Worm (Caenorhabditis elegans) whole organism, mixed stage, embryonic: ENCODE measurements around the gene C53C11.1.

ENCODE experiments used
- lin-13 ChIP-seq: fragments of 150-350 bp; optimal IDR thresholded peaks from 2 replicates; lab custom pipeline; 2014; ENCODE audit warnings: missing biosample characterization, missing genetic modification characterization
- lsy-2 ChIP-seq: fragments of 150-350 bp; optimal IDR thresholded peaks from 2 replicates; lab custom pipeline; 2014; ENCODE audit warnings: missing biosample characterization, missing genetic modification characterization
- nhr-12 ChIP-seq: fragments of 150-350 bp; optimal IDR thresholded peaks from 2 replicates; lab custom pipeline; 2014; ENCODE audit warnings: missing biosample characterization, missing genetic modification characterization
- nhr-237 ChIP-seq: fragments of 150-350 bp; optimal IDR thresholded peaks from 2 replicates; lab custom pipeline; 2014; ENCODE audit warnings: missing biosample characterization, missing genetic modification characterization
- pha-4 ChIP-seq: fragments of 150-350 bp; optimal IDR thresholded peaks from 2 replicates; lab custom pipeline; 2018; ENCODE audit warnings: missing biosample characterization, missing genetic modification reagents, missing genetic modification characterization

DNA sequence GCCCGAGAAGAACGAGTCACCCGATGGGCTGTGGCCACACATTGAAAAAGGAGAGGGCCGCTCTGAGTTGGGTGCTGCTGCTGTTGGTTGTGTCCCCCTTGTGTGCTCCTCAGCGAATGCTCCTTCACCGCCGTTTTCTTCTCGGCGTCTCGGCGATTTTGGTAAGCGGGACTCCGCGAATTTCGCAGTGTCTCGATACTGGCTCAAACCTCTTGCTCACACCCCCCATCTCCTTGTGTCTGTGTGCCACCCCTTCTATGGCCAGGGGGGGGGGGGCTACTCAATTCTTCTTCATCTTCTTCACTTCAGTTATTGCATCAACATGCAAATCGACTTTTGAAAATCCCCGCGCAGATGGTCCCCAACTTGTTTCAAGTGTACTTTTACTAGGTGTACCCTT, 25.6 kb upstream of the C53C11.1 start:
- TF ChIP-seq nhr-237 (tag; lab: Kevin White, UChicago) (no peak), nhr-12 (tag; lab: Kevin White, UChicago) (no peak), lsy-2 (no peak), lin-13 (tag; lab: Kevin White, UChicago) (no peak), pha-4 (tag; lab: Kevin White, UChicago) (no peak)
